Fruit fly (Drosophila melanogaster) whole organism, embryonic: Measurements from ENCODE around the gene CG1951.
A peak's percentile ranks its signal among the peaks of the same experiment; 100 is the strongest.

Experiments used
- Atf6 ChIP-seq: fragments of 200-800 bp; sonication (Bioruptor generic); IDR thresholded peaks from 2 replicates; pipeline ENCODE4 v1.3.6; 2022; ENCODE audit warnings: missing biosample characterization, missing genetic modification characterization
- BEAF-32 ChIP-seq: fragments of 200-800 bp; sonication (Bioruptor generic); optimal IDR thresholded peaks from 3 replicates; lab custom pipeline; 2017; ENCODE audit warnings: missing biosample characterization, missing genetic modification characterization, mild to moderate bottlenecking, moderate library complexity, missing genetic modification reagents
- Blimp-1 ChIP-seq: fragments of 200-800 bp; sonication (Bioruptor generic); optimal IDR thresholded peaks from 3 replicates; lab custom pipeline; 2018; ENCODE audit warnings: missing biosample characterization, missing genetic modification characterization, mild to moderate bottlenecking, moderate library complexity, missing genetic modification reagents
- Bteb2 ChIP-seq: fragments of 200-800 bp; sonication (Bioruptor generic); optimal IDR thresholded peaks from 2 replicates; lab custom pipeline; 2016; ENCODE audit warnings: missing biosample characterization, missing genetic modification characterization
- CG1024 ChIP-seq: fragments of 200-800 bp; sonication (Bioruptor generic); IDR thresholded peaks from 2 replicates; pipeline ENCODE4 v1.3.6; 2022; ENCODE audit warnings: missing biosample characterization, missing genetic modification characterization
- CG10979 ChIP-seq: fragments of 200-800 bp; sonication (Bioruptor generic); optimal IDR thresholded peaks from 2 replicates; lab custom pipeline; 2018; ENCODE audit warnings: missing biosample characterization, mild to moderate bottlenecking, missing genetic modification characterization, moderate library complexity
- CG11696 ChIP-seq: fragments of 200-800 bp; sonication (Bioruptor generic); IDR thresholded peaks from 2 replicates; pipeline ENCODE4 v1.3.6; 2022; ENCODE audit warnings: missing biosample characterization, missing genetic modification characterization
- CG12659 ChIP-seq: fragments of 200-800 bp; sonication (Bioruptor generic); optimal IDR thresholded peaks from 3 replicates; lab custom pipeline; 2017; ENCODE audit warnings: mild to moderate bottlenecking, missing biosample characterization, missing genetic modification reagents, missing genetic modification characterization
- CG13624 ChIP-seq: fragments of 200-800 bp; sonication (Bioruptor generic); optimal IDR thresholded peaks from 2 replicates; lab custom pipeline; 2016; ENCODE audit warnings: missing biosample characterization, missing genetic modification characterization
- CG1647 ChIP-seq: fragments of 200-800 bp; sonication (Bioruptor generic); optimal IDR thresholded peaks from 3 replicates; lab custom pipeline; 2016; ENCODE audit warnings: missing biosample characterization, missing genetic modification characterization
- CG18619 ChIP-seq: fragments of 200-800 bp; sonication (Bioruptor generic); optimal IDR thresholded peaks from 3 replicates; lab custom pipeline; 2017; ENCODE audit warnings: missing biosample characterization, mild to moderate bottlenecking, missing genetic modification characterization
- CG2678 ChIP-seq: fragments of 200-800 bp; sonication (Bioruptor generic); optimal IDR thresholded peaks from 3 replicates; lab custom pipeline; 2019; ENCODE audit warnings: missing biosample characterization, mild to moderate bottlenecking, missing genetic modification characterization, moderate library complexity
- CG2712 ChIP-seq: fragments of 200-800 bp; optimal IDR thresholded peaks from 3 replicates; lab custom pipeline; 2019; ENCODE audit warnings: missing biosample characterization, mild to moderate bottlenecking, missing genetic modification characterization, moderate library complexity
- CG34422 ChIP-seq: fragments of 200-800 bp; sonication (Bioruptor generic); IDR thresholded peaks from 3 replicates; pipeline ENCODE4 v1.3.6; 2022; ENCODE audit warnings: missing biosample characterization, missing genetic modification characterization
- CG42726 ChIP-seq: fragments of 200-800 bp; sonication (Bioruptor generic); IDR thresholded peaks from 2 replicates; pipeline ENCODE4 v1.3.6; 2022; ENCODE audit warnings: missing biosample characterization, missing genetic modification characterization; ENCODE audit not compliant: partially characterized antibody
- CG4404 ChIP-seq: fragments of 200-800 bp; sonication (Bioruptor generic); IDR thresholded peaks from 2 replicates; pipeline ENCODE4 v1.3.6; 2022; ENCODE audit warnings: missing biosample characterization, missing genetic modification characterization
- CG4707 ChIP-seq: fragments of 200-800 bp; sonication (Bioruptor generic); optimal IDR thresholded peaks from 2 replicates; lab custom pipeline; 2018; ENCODE audit warnings: missing biosample characterization, mild to moderate bottlenecking, missing genetic modification characterization, moderate library complexity
- CG6683 ChIP-seq: fragments of 200-800 bp; sonication (Bioruptor generic); optimal IDR thresholded peaks from 2 replicates; lab custom pipeline; 2017; ENCODE audit warnings: missing biosample characterization, mild to moderate bottlenecking, missing genetic modification characterization, missing genetic modification reagents
- CG6813 ChIP-seq: fragments of 200-800 bp; sonication (Bioruptor generic); optimal IDR thresholded peaks from 2 replicates; lab custom pipeline; 2017; ENCODE audit warnings: missing biosample characterization, missing genetic modification characterization, mild to moderate bottlenecking, moderate library complexity, missing genetic modification reagents
- CG8924 ChIP-seq: fragments of 200-800 bp; optimal IDR thresholded peaks from 3 replicates; lab custom pipeline; 2019; ENCODE audit warnings: missing biosample characterization, mild to moderate bottlenecking, missing genetic modification characterization, moderate library complexity
- Chrac-16 ChIP-seq: fragments of 200-800 bp; sonication (Bioruptor generic); optimal IDR thresholded peaks from 3 replicates; lab custom pipeline; 2016; ENCODE audit warnings: missing biosample characterization, missing genetic modification characterization
- Dip3 ChIP-seq: fragments of 200-800 bp; sonication (Bioruptor generic); optimal IDR thresholded peaks from 3 replicates; lab custom pipeline; 2016; ENCODE audit warnings: missing biosample characterization, missing genetic modification characterization
- HHEX ChIP-seq: fragments of 200-800 bp; sonication (Bioruptor generic); optimal IDR thresholded peaks from 3 replicates; lab custom pipeline; 2017; ENCODE audit warnings: missing biosample characterization, mild to moderate bottlenecking, missing genetic modification characterization, missing genetic modification reagents
- Hey ChIP-seq: fragments of 200-800 bp; sonication (Bioruptor generic); optimal IDR thresholded peaks from 3 replicates; lab custom pipeline; 2018; ENCODE audit warnings: missing biosample characterization, mild to moderate bottlenecking, missing genetic modification characterization
- Hsf ChIP-seq: fragments of 200-800 bp; sonication (Bioruptor generic); optimal IDR thresholded peaks from 3 replicates; lab custom pipeline; 2016; ENCODE audit warnings: missing biosample characterization, missing genetic modification characterization
- Med ChIP-seq: fragments of 200-800 bp; sonication (Bioruptor generic); peaks from one replicate; lab custom pipeline; 2016; ENCODE audit warnings: missing biosample characterization, missing genetic modification characterization, mild to moderate bottlenecking, inconsistent platforms, moderate library complexity
- Side ChIP-seq: fragments of 200-800 bp; sonication (Bioruptor generic); optimal IDR thresholded peaks from 2 replicates; lab custom pipeline; 2016; ENCODE audit warnings: missing biosample characterization, missing genetic modification characterization
- Sin3A ChIP-seq: fragments of >200 bp; optimal IDR thresholded peaks from 2 replicates; lab custom pipeline; 2018
- Sry-δ ChIP-seq: fragments of 200-800 bp; sonication (Bioruptor generic); optimal IDR thresholded peaks from 2 replicates; lab custom pipeline; 2016; ENCODE audit warnings: missing biosample characterization, missing genetic modification characterization
- Taf1 ChIP-seq: fragments of 200-800 bp; sonication (Bioruptor generic); IDR thresholded peaks from 2 replicates; pipeline ENCODE4 v1.3.6; 2022; ENCODE audit warnings: missing biosample characterization, missing genetic modification characterization
- Tbp ChIP-seq: fragments of >200 bp; optimal IDR thresholded peaks from 2 replicates; lab custom pipeline; 2018; ENCODE audit warnings: missing biosample characterization, missing genetic modification characterization
- ato ChIP-seq: fragments of 200-800 bp; sonication (Bioruptor generic); IDR thresholded peaks from 2 replicates; pipeline ENCODE4 v1.3.6; 2022; ENCODE audit warnings: missing biosample characterization, missing genetic modification characterization; ENCODE audit not compliant: partially characterized antibody
- bigmax ChIP-seq: fragments of 200-800 bp; sonication (Bioruptor generic); optimal IDR thresholded peaks from 2 replicates; lab custom pipeline; 2018; ENCODE audit warnings: missing biosample characterization, mild to moderate bottlenecking, missing genetic modification characterization
- cad ChIP-seq: fragments of >200 bp; optimal IDR thresholded peaks from 2 replicates; lab custom pipeline; 2017; ENCODE audit warnings: missing biosample characterization, missing genetic modification characterization
- chn ChIP-seq: fragments of 200-800 bp; sonication (Bioruptor generic); optimal IDR thresholded peaks from 2 replicates; lab custom pipeline; 2016; ENCODE audit warnings: missing biosample characterization, missing genetic modification characterization
- da ChIP-seq: fragments of 200-800 bp; sonication (Bioruptor generic); optimal IDR thresholded peaks from 2 replicates; lab custom pipeline; 2016; ENCODE audit warnings: missing biosample characterization, missing genetic modification characterization
- exex ChIP-seq: fragments of 200-800 bp; sonication (Bioruptor generic); optimal IDR thresholded peaks from 4 replicates; lab custom pipeline; 2018; ENCODE audit warnings: missing biosample characterization, mild to moderate bottlenecking, missing genetic modification characterization, moderate library complexity
- fd3F ChIP-seq: fragments of 200-800 bp; sonication (Bioruptor generic); optimal IDR thresholded peaks from 2 replicates; lab custom pipeline; 2018; ENCODE audit warnings: missing biosample characterization, mild to moderate bottlenecking, missing genetic modification characterization, moderate library complexity
- gce ChIP-seq: fragments of 200-800 bp; sonication (Bioruptor generic); IDR thresholded peaks from 3 replicates; pipeline ENCODE4 v1.3.6; 2022; ENCODE audit warnings: missing biosample characterization, missing genetic modification characterization
- hbn ChIP-seq: fragments of 200-800 bp; sonication (Bioruptor generic); IDR thresholded peaks from 2 replicates; pipeline ENCODE4 v1.3.6; 2022; ENCODE audit warnings: missing biosample characterization, missing genetic modification characterization; ENCODE audit not compliant: partially characterized antibody
- hkb ChIP-seq, 2 experiments: fragments of 200-800 bp in 1 of 2; fragments of >200 bp in 1 of 2; sonication (Bioruptor generic) in 1 of 2; IDR thresholded peaks in 1 of 2; optimal IDR thresholded peaks in 1 of 2; 2 replicates each; pipeline versions ENCODE4 v1.3.6 to Lab custom; 2017 to 2022; ENCODE audit warnings: missing biosample characterization in 1 of 2, missing genetic modification characterization in 1 of 2
- ind ChIP-seq: fragments of 200-800 bp; sonication (Bioruptor generic); optimal IDR thresholded peaks from 3 replicates; lab custom pipeline; 2016; ENCODE audit warnings: missing biosample characterization, missing genetic modification characterization
- lbe ChIP-seq: fragments of 200-800 bp; sonication (Bioruptor generic); optimal IDR thresholded peaks from 2 replicates; lab custom pipeline; 2016; ENCODE audit warnings: missing biosample characterization, mild to moderate bottlenecking, missing genetic modification characterization
- lov ChIP-seq, 2 experiments: fragments of 200-800 bp in 1 of 2; fragments of >200 bp in 1 of 2; sonication (Bioruptor generic) in 1 of 2; IDR thresholded peaks in 1 of 2; optimal IDR thresholded peaks in 1 of 2; 2 replicates in 1 of 2; 3 replicates in 1 of 2; pipeline versions ENCODE4 v1.3.6 to Lab custom; 2017 to 2022; ENCODE audit warnings: missing biosample characterization in 1 of 2, missing genetic modification characterization in 1 of 2
- prd ChIP-seq, 3 experiments: fragments of >200 bp in 2 of 3; fragments of 200-800 bp in 1 of 3; sonication (Bioruptor generic) in 1 of 3; optimal IDR thresholded peaks in 2 of 3; IDR thresholded peaks in 1 of 3; 2 replicates in 2 of 3; 3 replicates in 1 of 3; pipeline versions ENCODE4 v1.3.6 to Lab custom; 2017 to 2022; ENCODE audit warnings: missing biosample characterization in 1 of 3, missing genetic modification characterization in 1 of 3
- sens-2 ChIP-seq: fragments of 200-800 bp; sonication (Bioruptor generic); IDR thresholded peaks from 2 replicates; pipeline ENCODE4 v1.3.6; 2022; ENCODE audit warnings: missing biosample characterization, missing genetic modification characterization
- sob ChIP-seq: fragments of 200-800 bp; sonication (Bioruptor generic); IDR thresholded peaks from 2 replicates; pipeline ENCODE4 v1.3.6; 2022; ENCODE audit warnings: missing biosample characterization, missing genetic modification characterization

The CG1951 gene

dm6 chr3R:29068430-29069207 lies 41.6 kb downstream of the CG1951 start (continued):
- TF ChIP-seq CG12659 (GFP tag; lab: Kevin White, UChicago), result peak; percentile 26
- TF ChIP-seq fd3F (GFP tag; lab: Kevin White, UChicago), result peak; percentile 20
- no peak for TF ChIP-seq ato (GFP tag; lab: Robert Waterston, UW)
- TF ChIP-seq Hsf (GFP tag; lab: Kevin White, UChicago), result peak; percentile 26
- TF ChIP-seq sens-2 (GFP tag; lab: Robert Waterston, UW), result no peak
- TF ChIP-seq Med (GFP tag; lab: Kevin White, UChicago), result peak; percentile 31
- TF ChIP-seq CG6683 (GFP tag; lab: Kevin White, UChicago), result no peak
- peak; percentile 14 for TF ChIP-seq exex
- no peak for TF ChIP-seq bigmax (GFP tag; lab: Kevin White, UChicago)
- TF ChIP-seq hkb (optimal IDR thresholded peaks at IDR 0.05; lab: Kevin White, UChicago), result no peak
- peak; percentile 57 for TF ChIP-seq hkb (GFP tag; IDR thresholded peaks at IDR 0.05; lab: Robert Waterston, UW)
- TF ChIP-seq hbn (GFP tag; lab: Robert Waterston, UW), result no peak
- peak; percentile 22 for TF ChIP-seq chn (GFP tag; lab: Kevin White, UChicago)
- peak; percentile 38 for TF ChIP-seq CG6813
- peak; percentile 71 for TF ChIP-seq CG2678 (tag; lab: Kevin White, UChicago)
- TF ChIP-seq CG10979 (tag; lab: Kevin White, UChicago), result peak; percentile 15
- peak; percentile 72; the same call in 1 of the 3 replicates for TF ChIP-seq CG34422 (GFP tag; lab: Robert Waterston, UW)
- TF ChIP-seq BEAF-32, result no peak
- TF ChIP-seq Blimp-1 (GFP tag; lab: Kevin White, UChicago), result peak; percentile 6
- TF ChIP-seq CG1024, result no peak
- TF ChIP-seq cad (GFP tag; lab: Kevin White, UChicago), result no peak
- TF ChIP-seq Hey, result no peak
- peak; percentile 5 for TF ChIP-seq HHEX (GFP tag; lab: Kevin White, UChicago)
- TF ChIP-seq Sin3A (lab: Kevin White, UChicago), result no peak
- TF ChIP-seq Atf6 (GFP tag; lab: Robert Waterston, UW), result 0 out of 2 replicates have a peak, but pooled peaks have one; percentile 30
- no peak for TF ChIP-seq CG1647 (GFP tag; lab: Kevin White, UChicago)
- no peak for TF ChIP-seq CG42726 (GFP tag; lab: Robert Waterston, UW)
- TF ChIP-seq prd (optimal IDR thresholded peaks at IDR 0.05; lab: Kevin White, UChicago), result no peak
- peak; percentile 48; the same call in 1 of the 3 replicates for TF ChIP-seq prd (GFP tag; IDR thresholded peaks at IDR 0.05; lab: Robert Waterston, UW)
- TF ChIP-seq lbe (GFP tag; lab: Kevin White, UChicago), result no peak
- peak; percentile 33 for TF ChIP-seq ind
- peak; percentile 14 for TF ChIP-seq Dip3 (GFP tag; lab: Kevin White, UChicago)
- no peak for TF ChIP-seq Chrac-16 (GFP tag; lab: Kevin White, UChicago)
- peak; percentile 42 for TF ChIP-seq CG2712 (tag; lab: Kevin White, UChicago)
- TF ChIP-seq Sry-δ (GFP tag; lab: Kevin White, UChicago), result peak; percentile 1
- peak; percentile 49 for TF ChIP-seq sob (GFP tag; lab: Robert Waterston, UW)
- TF ChIP-seq gce (GFP tag; lab: Robert Waterston, UW), result 0 out of 3 replicates have a peak, but pooled peaks have one; percentile 31
- peak; percentile 46 for TF ChIP-seq CG18619
- TF ChIP-seq Side (GFP tag; lab: Kevin White, UChicago), result peak; percentile 39
- TF ChIP-seq CG4404 (GFP tag; lab: Robert Waterston, UW), result 0 out of 2 replicates have a peak, but pooled peaks have one; percentile 31
- no peak for TF ChIP-seq CG4707 (GFP tag; lab: Kevin White, UChicago)
- peak; percentile 11 for TF ChIP-seq CG13624
- no peak for TF ChIP-seq Tbp (GFP tag; lab: Kevin White, UChicago)
- TF ChIP-seq CG11696 (GFP tag; lab: Robert Waterston, UW), result peak; percentile 92
- TF ChIP-seq Bteb2 (GFP tag; lab: Kevin White, UChicago), result peak; percentile 16
- no peak for TF ChIP-seq lov (optimal IDR thresholded peaks at IDR 0.05; lab: Kevin White, UChicago)
- TF ChIP-seq lov (GFP tag; IDR thresholded peaks at IDR 0.05; lab: Robert Waterston, UW), result no peak
- 0 out of 2 replicates have a peak, but pooled peaks have one; percentile 15 for TF ChIP-seq Taf1 (GFP tag; lab: Robert Waterston, UW)
- peak; percentile 28 for TF ChIP-seq CG8924 (tag; lab: Kevin White, UChicago)
- TF ChIP-seq da (GFP tag; lab: Kevin White, UChicago), result no peak
